Worm (Caenorhabditis elegans) whole organism, early embryonic: ENCODE measurements around the gene tcl-2.
A peak's percentile ranks its signal among the peaks of the same experiment; 100 is the strongest.

Source experiments
- B0310.2 ChIP-seq: sonication (generic microtip); optimal IDR thresholded peaks from 2 replicates; lab custom pipeline; 2016; ENCODE audit warnings: mild to moderate bottlenecking, missing genetic modification characterization, missing compliant biosample characterization
- F13C5.2 ChIP-seq: sonication (generic microtip); optimal IDR thresholded peaks from 2 replicates; lab custom pipeline; 2017; ENCODE audit warnings: mild to moderate bottlenecking, missing genetic modification characterization, inconsistent platforms, missing compliant biosample characterization
- aly-1 ChIP-seq: sonication (generic microtip); optimal IDR thresholded peaks from 2 replicates; lab custom pipeline; 2016; ENCODE audit warnings: missing genetic modification characterization, missing compliant biosample characterization
- ama-1 ChIP-seq: fragments of 150-350 bp; optimal IDR thresholded peaks from 2 replicates; lab custom pipeline; 2014
- ceh-13 ChIP-seq: fragments of 200-800 bp; sonication (Bioruptor generic); optimal IDR thresholded peaks from 2 replicates; lab custom pipeline; 2018; ENCODE audit warnings: mild to moderate bottlenecking, missing genetic modification characterization, missing compliant biosample characterization
- ceh-36 ChIP-seq: sonication (generic microtip); optimal IDR thresholded peaks from 2 replicates; lab custom pipeline; 2016; ENCODE audit warnings: missing genetic modification characterization, inconsistent platforms, missing compliant biosample characterization
- ets-7 ChIP-seq: sonication (generic microtip); optimal IDR thresholded peaks from 2 replicates; lab custom pipeline; 2016; ENCODE audit warnings: missing genotype, missing genetic modification characterization, missing compliant biosample characterization
- flt-1 ChIP-seq: fragments of 200-800 bp; sonication (Bioruptor generic); IDR thresholded peaks from 2 replicates; pipeline ENCODE4 v1.3.6; 2022; ENCODE audit warnings: missing genetic modification characterization, missing compliant biosample characterization
- hmbx-1 ChIP-seq: sonication (generic microtip); optimal IDR thresholded peaks from 2 replicates; lab custom pipeline; 2016; ENCODE audit warnings: mild to moderate bottlenecking, missing genetic modification characterization, missing compliant biosample characterization
- hmg-4 ChIP-seq: fragments of 200-800 bp; sonication (Bioruptor generic); optimal IDR thresholded peaks from 2 replicates; lab custom pipeline; 2018; ENCODE audit warnings: mild to moderate bottlenecking, missing genetic modification characterization, missing compliant biosample characterization
- hnd-1 ChIP-seq: sonication (generic microtip); optimal IDR thresholded peaks from 2 replicates; lab custom pipeline; 2016; ENCODE audit warnings: missing genetic modification characterization, missing compliant biosample characterization
- pes-1 ChIP-seq: fragments of 200-800 bp; sonication (Bioruptor generic); IDR thresholded peaks from 2 replicates; pipeline ENCODE4 v1.3.6; 2022; ENCODE audit warnings: missing genetic modification reagents, missing genetic modification characterization, missing compliant biosample characterization
- scrt-1 ChIP-seq: fragments of 200-800 bp; sonication (Bioruptor generic); IDR thresholded peaks from 2 replicates; pipeline ENCODE4 v1.3.6; 2022; ENCODE audit warnings: missing genetic modification characterization, missing compliant biosample characterization
- sea-1 ChIP-seq: fragments of 200-800 bp; sonication (Bioruptor generic); conservative IDR thresholded peaks from 2 replicates; pipeline ENCODE4 v1.3.6; 2022; ENCODE audit warnings: missing genetic modification characterization, missing compliant biosample characterization
- tbx-11 ChIP-seq: fragments of 200-800 bp; sonication (Bioruptor generic); IDR thresholded peaks from 2 replicates; pipeline ENCODE4 v1.3.6; 2022; ENCODE audit warnings: missing genetic modification characterization, missing compliant biosample characterization
- tbx-37 ChIP-seq: fragments of 200-800 bp; sonication (Bioruptor generic); conservative IDR thresholded peaks from 2 replicates; pipeline ENCODE4 v1.3.6; 2022; ENCODE audit warnings: missing genetic modification reagents, missing genetic modification characterization, missing compliant biosample characterization
- tra-4 ChIP-seq: sonication (generic microtip); optimal IDR thresholded peaks from 2 replicates; lab custom pipeline; 2017; ENCODE audit warnings: missing genetic modification characterization, missing compliant biosample characterization

tcl-2 gene

ce11 chrIV:186110-186509 is 7.2 kb downstream of the tcl-2 start:
- TF ChIP-seq tbx-11 (GFP tag; lab: Robert Waterston, UW) (no peak), pes-1 (no peak), scrt-1 (GFP tag; lab: Robert Waterston, UW) (no peak), hmg-4 (GFP tag; lab: Kevin White, UChicago) (no peak)

DNA sequence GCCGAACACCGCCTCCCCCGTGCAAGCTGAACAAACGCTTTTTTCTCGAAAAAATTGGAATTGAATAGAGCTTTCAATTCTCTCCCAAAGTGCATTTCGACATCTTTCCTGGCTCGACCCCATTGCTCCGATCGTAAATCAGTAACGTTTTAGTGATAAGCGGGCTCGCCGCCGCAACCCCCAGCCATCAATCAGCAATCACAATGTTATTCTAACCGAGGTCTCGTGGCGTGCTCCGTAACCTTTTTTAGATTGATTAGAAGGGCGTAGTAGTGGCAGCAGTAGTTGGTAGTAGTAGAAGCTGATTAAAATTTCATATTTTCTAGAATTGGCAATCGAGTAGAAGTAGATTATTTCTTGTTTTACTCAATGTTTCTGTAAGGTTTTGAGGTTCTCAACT is 8.5 kb downstream of the tcl-2 start:
- TF ChIP-seq tbx-11 (GFP tag; lab: Robert Waterston, UW) = no peak
- TF ChIP-seq tra-4 (tag; lab: Kevin White, UChicago) = no peak
- no peak for TF ChIP-seq scrt-1 (GFP tag; lab: Robert Waterston, UW)
- TF ChIP-seq F13C5.2 (tag; lab: Kevin White, UChicago) = no peak
- no peak for TF ChIP-seq ets-7
- no peak for TF ChIP-seq sea-1 (GFP tag; lab: Robert Waterston, UW)
- no peak for TF ChIP-seq pes-1
- TF ChIP-seq hnd-1 (tag; lab: Kevin White, UChicago) = no peak
- TF ChIP-seq hmg-4 (GFP tag; lab: Kevin White, UChicago) = no peak
- TF ChIP-seq tbx-37 = no peak
- TF ChIP-seq ama-1 = no peak
- TF ChIP-seq ceh-13 (GFP tag; lab: Kevin White, UChicago) = no peak
- no peak for TF ChIP-seq aly-1 (tag; lab: Kevin White, UChicago)
- TF ChIP-seq ceh-36 = no peak
- TF ChIP-seq hmbx-1 (tag; lab: Kevin White, UChicago) = no peak
- no peak for TF ChIP-seq B0310.2
- TF ChIP-seq flt-1 (GFP tag; lab: Robert Waterston, UW) = no peak

- TF ChIP-seq ceh-13 (GFP tag; lab: Kevin White, UChicago) = no peak
- TF ChIP-seq aly-1 (tag; lab: Kevin White, UChicago) = no peak
- TF ChIP-seq tbx-37 = no peak
- no peak for TF ChIP-seq scrt-1 (GFP tag; lab: Robert Waterston, UW)
Measured at ce11 chrIV:189087-189486, 10.2 kb downstream of the tcl-2 start.

ce11 chrIV:192046-192445 is 13.2 kb downstream of the tcl-2 start, which contains the start of gene Y38C1AA.12:
TSS of gene Y38C1AA.12 (plus strand) at chrIV:192256.
- TF ChIP-seq tbx-37 (peak; percentile 86), F13C5.2 (tag; lab: Kevin White, UChicago) (peak; percentile 55), ets-7 (peak; percentile 9), tra-4 (tag; lab: Kevin White, UChicago) (peak; percentile 21), hmg-4 (GFP tag; lab: Kevin White, UChicago) (peak; percentile 32), B0310.2 (peak; percentile 30), tbx-11 (GFP tag; lab: Robert Waterston, UW) (no peak), ceh-36 (peak; percentile 7), hnd-1 (tag; lab: Kevin White, UChicago) (peak; percentile 43), aly-1 (tag; lab: Kevin White, UChicago) (no peak), sea-1 (GFP tag; lab: Robert Waterston, UW) (0 out of 2 replicates have a peak, but pooled peaks have one; percentile 14), pes-1 (peak; percentile 76), flt-1 (GFP tag; lab: Robert Waterston, UW) (no peak), scrt-1 (GFP tag; lab: Robert Waterston, UW) (0 out of 2 replicates have a peak, but pooled peaks have one; percentile 24), ceh-13 (GFP tag; lab: Kevin White, UChicago) (peak; percentile 26), ama-1 (no peak), hmbx-1 (tag; lab: Kevin White, UChicago) (no peak)

DNA sequence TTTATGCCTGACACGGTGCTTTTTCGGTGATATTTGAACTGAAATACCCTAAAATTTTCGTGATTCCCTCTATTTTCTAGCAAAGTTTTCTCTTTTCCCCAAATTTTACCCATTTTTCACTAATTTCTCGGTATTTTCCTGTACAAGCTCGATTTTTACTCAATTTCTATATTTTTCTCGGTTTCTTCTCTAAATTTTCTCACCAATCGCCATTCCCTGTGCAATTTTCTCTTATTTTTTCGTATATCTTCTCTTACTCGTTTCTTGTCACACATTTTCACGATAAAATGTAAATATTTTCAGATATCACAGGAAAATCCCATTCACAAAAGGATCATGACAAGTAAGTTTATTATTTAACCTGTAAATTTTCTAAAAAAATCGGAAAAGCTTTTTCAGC is 15.6 kb downstream of the tcl-2 start, which contains the start of gene csn-3:
Gene csn-3, plus strand, starts transcription at position 301 of the 400 bp plus-strand sequence.
- no peak for TF ChIP-seq B0310.2
- no peak for TF ChIP-seq hnd-1 (tag; lab: Kevin White, UChicago)
- TF ChIP-seq tra-4 (tag; lab: Kevin White, UChicago) = no peak
- no peak for TF ChIP-seq ets-7
- no peak for TF ChIP-seq ama-1
- no peak for TF ChIP-seq hmg-4 (GFP tag; lab: Kevin White, UChicago)
- no peak for TF ChIP-seq pes-1
- TF ChIP-seq scrt-1 (GFP tag; lab: Robert Waterston, UW) = no peak
- no peak for TF ChIP-seq tbx-37
- TF ChIP-seq sea-1 (GFP tag; lab: Robert Waterston, UW) = no peak
- TF ChIP-seq ceh-36 = no peak
- TF ChIP-seq F13C5.2 (tag; lab: Kevin White, UChicago) = no peak
- TF ChIP-seq tbx-11 (GFP tag; lab: Robert Waterston, UW) = no peak
- TF ChIP-seq flt-1 (GFP tag; lab: Robert Waterston, UW) = no peak
- TF ChIP-seq aly-1 (tag; lab: Kevin White, UChicago) = no peak
- no peak for TF ChIP-seq ceh-13 (GFP tag; lab: Kevin White, UChicago)
- no peak for TF ChIP-seq hmbx-1 (tag; lab: Kevin White, UChicago)

DNA sequence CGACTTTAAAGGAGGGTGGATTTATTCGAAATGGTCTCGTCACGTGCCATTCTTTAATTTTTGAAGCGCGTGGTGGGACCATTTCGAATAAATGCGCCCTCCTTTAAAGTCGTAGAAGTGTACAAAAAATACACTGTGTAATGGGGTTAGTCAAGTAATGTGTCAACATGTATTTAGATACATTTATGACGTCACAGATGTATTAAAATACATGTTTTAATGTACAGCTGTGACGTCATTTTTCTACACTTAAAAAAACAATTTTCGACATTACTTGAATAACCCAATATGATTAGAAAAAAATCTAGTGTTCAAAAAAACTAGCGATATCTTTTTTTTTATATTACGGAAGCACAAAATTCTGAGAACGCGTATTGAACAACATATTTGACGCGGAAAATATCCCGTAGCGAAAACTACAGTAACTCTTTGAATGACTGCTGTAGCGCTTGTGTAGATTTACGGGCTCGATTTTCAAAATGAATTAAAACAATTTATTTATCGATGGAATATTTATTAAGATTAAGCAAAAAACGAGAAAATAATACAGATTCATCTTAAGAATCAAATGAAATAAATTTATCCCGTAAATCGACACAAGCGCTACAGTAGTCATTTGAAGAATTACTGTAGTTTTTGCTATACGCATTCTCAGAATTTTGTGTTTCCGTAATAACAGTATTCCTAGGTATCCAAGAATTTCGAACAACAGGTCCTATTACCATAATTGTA is 24.2 kb downstream of the tcl-2 start, which contains the start of gene gfrp-1:
Gene gfrp-1, plus strand, starts transcription at position 682 of the 732 bp plus-strand sequence.
- TF ChIP-seq tra-4 (tag; lab: Kevin White, UChicago) (no peak), F13C5.2 (tag; lab: Kevin White, UChicago) (no peak), hmbx-1 (tag; lab: Kevin White, UChicago) (no peak)

- TF ChIP-seq flt-1 (GFP tag; lab: Robert Waterston, UW) (no peak), tbx-11 (GFP tag; lab: Robert Waterston, UW) (no peak), hmbx-1 (tag; lab: Kevin White, UChicago) (no peak), ceh-13 (GFP tag; lab: Kevin White, UChicago) (no peak), hnd-1 (tag; lab: Kevin White, UChicago) (no peak), tbx-37 (no peak), tra-4 (tag; lab: Kevin White, UChicago) (no peak), scrt-1 (GFP tag; lab: Robert Waterston, UW) (no peak), ceh-36 (no peak), B0310.2 (no peak), hmg-4 (GFP tag; lab: Kevin White, UChicago) (no peak), F13C5.2 (tag; lab: Kevin White, UChicago) (no peak), sea-1 (GFP tag; lab: Robert Waterston, UW) (no peak), ets-7 (no peak), ama-1 (no peak), aly-1 (tag; lab: Kevin White, UChicago) (no peak), pes-1 (no peak)
Measured at ce11 chrIV:204998-205397, 26.1 kb downstream of the tcl-2 start, which contains the start of gene coa-1. TSS of gene coa-1 (plus strand) at chrIV:205298.
